Fruit fly (Drosophila melanogaster): ENCODE measurements around the gene CG2100.
A peak's percentile ranks its signal among the peaks of the same experiment; 100 is the strongest.

CG2100 gene

dm6 chr3R:5746646-5747045, 10.5 kb upstream of the CG2100 start (continued):
- TF ChIP-seq CG10431 (GFP tag; optimal IDR thresholded peaks at IDR 0.05), result no peak
- no peak for TF ChIP-seq Kr (GFP tag; optimal IDR thresholded peaks at IDR 0.05)
- TF ChIP-seq D19A (tag; optimal IDR thresholded peaks at IDR 0.05), result no peak
- TF ChIP-seq Drgx (GFP tag; IDR thresholded peaks at IDR 0.05), result no peak
- no peak for TF ChIP-seq lmd (GFP tag; IDR thresholded peaks at IDR 0.05)
- no peak for TF ChIP-seq CG4617 (GFP tag; optimal IDR thresholded peaks at IDR 0.05; ENCODE audit: borderline replicate concordance)
- TF ChIP-seq CG12942 (GFP tag; optimal IDR thresholded peaks at IDR 0.05), result no peak
- TF ChIP-seq zfh1 (GFP tag; IDR thresholded peaks at IDR 0.05), result no peak
- TF ChIP-seq unc-4 (GFP tag; IDR thresholded peaks at IDR 0.05; ENCODE audit: partially characterized antibody), result no peak
- TF ChIP-seq CG10267 (tag; optimal IDR thresholded peaks at IDR 0.05), result no peak
- no peak for TF ChIP-seq CG11560 (tag; IDR thresholded peaks at IDR 0.05)
- peak; percentile 9 for TF ChIP-seq CG18476 (GFP tag; optimal IDR thresholded peaks at IDR 0.05)
- TF ChIP-seq CG30020 (tag; optimal IDR thresholded peaks at IDR 0.05), result no peak
- no peak for TF ChIP-seq tll (GFP tag; optimal IDR thresholded peaks at IDR 0.05)
- no peak for TF ChIP-seq phol (tag; optimal IDR thresholded peaks at IDR 0.05)
- peak; percentile 13 for TF ChIP-seq CG6683 (GFP tag; optimal IDR thresholded peaks at IDR 0.05)
- no peak for TF ChIP-seq zen (tag; optimal IDR thresholded peaks at IDR 0.05)
- no peak for TF ChIP-seq ewg (GFP tag; optimal IDR thresholded peaks at IDR 0.05)
- TF ChIP-seq CG11398 (GFP tag; optimal IDR thresholded peaks at IDR 0.05), result no peak
- TF ChIP-seq fd102C (GFP tag; optimal IDR thresholded peaks at IDR 0.05), result no peak
- no peak for TF ChIP-seq CG10462 (GFP tag; optimal IDR thresholded peaks at IDR 0.05)
- TF ChIP-seq Lim3 (GFP tag; IDR thresholded peaks at IDR 0.05), result no peak
- TF ChIP-seq HHEX (GFP tag; optimal IDR thresholded peaks at IDR 0.05), result peak; percentile 46
- TF ChIP-seq ci (GFP tag; IDR thresholded peaks at IDR 0.05), result no peak
- no peak for TF ChIP-seq ap (GFP tag; IDR thresholded peaks at IDR 0.05)
- TF ChIP-seq CG3065 (GFP tag; optimal IDR thresholded peaks at IDR 0.05), result no peak
- TF ChIP-seq Nf-YB (GFP tag; optimal IDR thresholded peaks at IDR 0.05), result no peak
- TF ChIP-seq pb (GFP tag; optimal IDR thresholded peaks at IDR 0.05), result no peak
- TF ChIP-seq mam (GFP tag; optimal IDR thresholded peaks at IDR 0.05), result no peak
- TF ChIP-seq Opbp (GFP tag; IDR thresholded peaks at IDR 0.05; ENCODE audit: partially characterized antibody), result no peak
- no peak for TF ChIP-seq ash1 (GFP tag; optimal IDR thresholded peaks at IDR 0.05)
- TF ChIP-seq Fer2 (tag; optimal IDR thresholded peaks at IDR 0.05), result no peak
- no peak for TF ChIP-seq CG1024 (GFP tag; IDR thresholded peaks at IDR 0.05)
- TF ChIP-seq CG10959 (GFP tag; IDR thresholded peaks at IDR 0.05), result no peak
- TF ChIP-seq Atf3 (GFP tag; optimal IDR thresholded peaks at IDR 0.05), result no peak
- no peak for TF ChIP-seq Hsf (GFP tag; optimal IDR thresholded peaks at IDR 0.05)
- no peak for TF ChIP-seq Max (GFP tag; optimal IDR thresholded peaks at IDR 0.05)
- peak; percentile 41; the same call in 1 of the 2 replicates for TF ChIP-seq Atf6 (GFP tag; IDR thresholded peaks at IDR 0.05)
- TF ChIP-seq CG4282 (GFP tag; optimal IDR thresholded peaks at IDR 0.05), result no peak
- TF ChIP-seq CG4360 (GFP tag; IDR thresholded peaks at IDR 0.05), result no peak
- no peak for TF ChIP-seq CG12391 (tag; optimal IDR thresholded peaks at IDR 0.05)
- TF ChIP-seq Mad (GFP tag; optimal IDR thresholded peaks at IDR 0.05), result no peak
- no peak for TF ChIP-seq Trl (optimal IDR thresholded peaks at IDR 0.05)
- no peak for TF ChIP-seq Trl (GFP tag; optimal IDR thresholded peaks at IDR 0.05)
- TF ChIP-seq CG8281 (tag; optimal IDR thresholded peaks at IDR 0.05), result no peak
- TF ChIP-seq dysf (GFP tag; IDR thresholded peaks at IDR 0.05), result no peak
- no peak for TF ChIP-seq bowl (GFP tag; IDR thresholded peaks at IDR 0.05)
- TF ChIP-seq sisA (GFP tag; IDR thresholded peaks at IDR 0.05), result no peak
- TF ChIP-seq rib (GFP tag; IDR thresholded peaks at IDR 0.05), result no peak
- no peak for TF ChIP-seq CG17802 (tag; optimal IDR thresholded peaks at IDR 0.05)
- TF ChIP-seq Poxn (GFP tag; IDR thresholded peaks at IDR 0.05), result no peak
- TF ChIP-seq Asciz (GFP tag; optimal IDR thresholded peaks at IDR 0.05), result no peak
- TF ChIP-seq gsb-n (tag; optimal IDR thresholded peaks at IDR 0.05), result no peak

All from whole organism, embryonic.